Worm (Caenorhabditis elegans): Measurements from ENCODE around the gene srr-7.
A peak's percentile ranks its signal among the peaks of the same experiment; 100 is the strongest.

The srr-7 gene

DNA sequence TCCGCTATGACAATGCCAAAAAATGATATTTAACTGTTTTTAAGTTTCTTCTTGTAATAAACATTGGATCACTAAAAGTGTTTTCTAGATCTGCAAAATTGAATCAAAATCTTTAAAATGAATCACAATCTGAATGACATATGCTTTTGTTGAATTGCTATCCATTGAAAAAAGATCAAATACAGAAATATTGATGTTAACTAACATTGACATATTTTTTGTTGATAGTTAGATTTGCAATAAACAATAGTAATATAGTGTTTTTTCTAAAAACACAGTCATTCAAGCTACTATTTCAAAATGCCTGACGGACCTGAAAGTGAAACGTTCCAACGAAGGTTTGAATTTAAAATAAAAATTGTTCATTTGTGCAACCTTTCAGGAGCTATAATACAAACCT lies 22.6 kb downstream of the srr-7 start, which contains the start of gene T09F5.2:
T09F5.2 (plus strand) TSS at position 301 of the 400 bp plus-strand sequence.
- no peak for TF ChIP-seq elt-2 (tag; optimal IDR thresholded peaks at IDR 0.05)
- TF ChIP-seq sup-37 (GFP tag; optimal IDR thresholded peaks at IDR 0.05): no peak
- no peak for TF ChIP-seq snpc-4 (tag; optimal IDR thresholded peaks at IDR 0.05)
- TF ChIP-seq dpl-1 (GFP tag; optimal IDR thresholded peaks at IDR 0.05): no peak
- TF ChIP-seq nhr-47 (tag; optimal IDR thresholded peaks at IDR 0.05): no peak

ce11 chrV:15152010-15152409 lies 24.0 kb downstream of the srr-7 start:
- TF ChIP-seq sptf-1 (tag; optimal IDR thresholded peaks at IDR 0.05): no peak
- no peak for TF ChIP-seq efl-1 (optimal IDR thresholded peaks at IDR 0.05)
- peak in 1 of 2 experiments; percentile 72 for TF ChIP-seq efl-1 (GFP tag; optimal IDR thresholded peaks at IDR 0.05 in 1 of 2)

DNA sequence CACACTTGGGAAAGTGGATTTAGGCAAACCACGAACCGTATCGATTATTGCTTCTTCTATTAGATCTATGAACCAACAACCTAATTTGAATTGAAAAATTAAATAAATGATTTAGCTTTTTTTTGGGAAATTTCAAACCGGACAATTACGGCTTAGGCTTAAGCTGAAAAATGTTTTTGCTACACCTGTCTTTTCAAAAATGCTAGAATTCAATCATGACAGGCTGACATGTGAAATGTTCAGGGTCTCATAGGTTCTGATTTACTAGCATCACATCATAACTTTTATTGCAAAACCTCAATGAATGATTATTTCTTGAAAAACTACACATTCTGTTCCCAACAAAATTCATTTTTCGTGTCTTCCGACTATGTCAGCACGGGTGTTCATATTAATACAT lies 25.2 kb downstream of the srr-7 start, which contains the start of gene srh-55:
srh-55 (plus strand) TSS at position 301 of the 400 bp plus-strand sequence.
- no peak for TF ChIP-seq lin-39 (tag; optimal IDR thresholded peaks at IDR 0.05)
- no peak for TF ChIP-seq efl-1 (optimal IDR thresholded peaks at IDR 0.05)
- peak in 1 of 2 experiments; percentile 40 for TF ChIP-seq efl-1 (GFP tag; optimal IDR thresholded peaks at IDR 0.05 in 1 of 2)
- TF ChIP-seq zip-4 (GFP tag; optimal IDR thresholded peaks at IDR 0.05): no peak
- TF ChIP-seq F16B12.6 (tag; optimal IDR thresholded peaks at IDR 0.05): no peak
- TF ChIP-seq nhr-12 (tag; optimal IDR thresholded peaks at IDR 0.05): no peak

DNA sequence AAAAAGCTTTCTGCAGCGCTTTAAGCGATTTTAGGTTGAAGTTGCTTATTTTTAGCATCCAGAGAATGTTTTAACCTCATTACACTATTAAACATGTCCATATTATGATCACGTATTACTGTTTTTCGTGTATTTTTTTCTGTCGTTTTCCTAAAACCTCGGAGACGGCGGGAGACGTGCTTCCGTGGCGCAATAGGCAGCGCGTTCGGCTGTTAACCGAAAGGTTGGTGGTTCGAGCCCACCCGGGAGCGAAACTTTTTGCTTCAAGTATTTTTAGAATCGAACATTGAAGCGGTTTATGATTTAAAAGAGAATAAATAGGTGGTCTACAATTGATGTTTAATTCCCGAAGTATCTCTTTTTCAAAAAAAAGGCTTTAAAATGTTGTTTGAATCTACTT lies 28.4 kb downstream of the srr-7 start:
- no peak for TF ChIP-seq mef-2 (tag; optimal IDR thresholded peaks at IDR 0.05)
- no peak for TF ChIP-seq skn-1 (tag; optimal IDR thresholded peaks at IDR 0.05)
- no peak for TF ChIP-seq zag-1 (tag; optimal IDR thresholded peaks at IDR 0.05)
- TF ChIP-seq snu-23 (GFP tag; optimal IDR thresholded peaks at IDR 0.05): no peak
- TF ChIP-seq Y116A8C.19 (tag; optimal IDR thresholded peaks at IDR 0.05; ENCODE audit: borderline replicate concordance): no peak
- no peak for TF ChIP-seq zip-4 (GFP tag; optimal IDR thresholded peaks at IDR 0.05)

DNA sequence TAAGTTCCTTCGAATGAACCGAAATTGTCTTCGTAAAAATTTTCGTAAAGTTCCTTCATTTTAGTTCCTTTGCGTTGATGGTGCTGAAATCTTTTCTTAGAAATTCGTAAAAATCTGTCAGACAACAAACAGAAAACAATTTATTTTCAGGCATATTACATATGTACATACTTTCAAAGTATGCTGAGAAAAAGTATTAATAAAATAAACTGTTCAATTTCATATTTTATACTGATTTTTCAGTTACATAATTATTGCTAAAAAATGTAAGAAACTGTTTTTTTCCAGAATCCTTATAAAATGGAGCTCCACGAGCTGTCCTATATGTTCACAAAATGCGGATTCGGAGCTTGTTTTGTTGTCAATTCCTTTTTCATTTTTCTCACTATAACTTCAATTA lies 30.6 kb downstream of the srr-7 start, which contains the start of gene str-45:
str-45 (plus strand) TSS at position 301 of the 400 bp plus-strand sequence.
- TF ChIP-seq nhr-90 (tag; optimal IDR thresholded peaks at IDR 0.05; ENCODE audit: poor library complexity): no peak
- TF ChIP-seq dpl-1 (GFP tag; optimal IDR thresholded peaks at IDR 0.05): no peak
- no peak for TF ChIP-seq efl-1 (optimal IDR thresholded peaks at IDR 0.05)
- peak in 1 of 2 experiments; percentile 50 for TF ChIP-seq efl-1 (GFP tag; optimal IDR thresholded peaks at IDR 0.05 in 1 of 2)
- no peak for TF ChIP-seq aly-2 (tag; optimal IDR thresholded peaks at IDR 0.05)
- TF ChIP-seq nhr-84 (tag; optimal IDR thresholded peaks at IDR 0.05): no peak

ce11 chrV:15162697-15163096 lies 34.6 kb downstream of the srr-7 start, which contains the start of gene srz-11:
srz-11 (plus strand) TSS chrV:15163082.
- no peak for TF ChIP-seq unc-62 (GFP tag; optimal IDR thresholded peaks at IDR 0.05)
- TF ChIP-seq fkh-8 (tag; optimal IDR thresholded peaks at IDR 0.05): peak; percentile 24
- peak; percentile 100 for TF ChIP-seq hlh-4 (tag; optimal IDR thresholded peaks at IDR 0.05)
- TF ChIP-seq hpl-2 (GFP tag; optimal IDR thresholded peaks at IDR 0.05): no peak
- TF ChIP-seq nhr-47 (tag; optimal IDR thresholded peaks at IDR 0.05): peak; percentile 10
- no peak for TF ChIP-seq lin-15B (tag; optimal IDR thresholded peaks at IDR 0.05)

ce11 chrV:15168018-15168417 lies 40.0 kb downstream of the srr-7 start:
- TF ChIP-seq nhr-85 (tag) (peak; percentile 65), nhr-20 (tag; optimal IDR thresholded peaks at IDR 0.05) (peak; percentile 81), lin-35 (GFP tag; optimal IDR thresholded peaks at IDR 0.05) (peak in 1 of 2 experiments; percentile 24), snu-23 (GFP tag; optimal IDR thresholded peaks at IDR 0.05) (peak; percentile 28)

DNA sequence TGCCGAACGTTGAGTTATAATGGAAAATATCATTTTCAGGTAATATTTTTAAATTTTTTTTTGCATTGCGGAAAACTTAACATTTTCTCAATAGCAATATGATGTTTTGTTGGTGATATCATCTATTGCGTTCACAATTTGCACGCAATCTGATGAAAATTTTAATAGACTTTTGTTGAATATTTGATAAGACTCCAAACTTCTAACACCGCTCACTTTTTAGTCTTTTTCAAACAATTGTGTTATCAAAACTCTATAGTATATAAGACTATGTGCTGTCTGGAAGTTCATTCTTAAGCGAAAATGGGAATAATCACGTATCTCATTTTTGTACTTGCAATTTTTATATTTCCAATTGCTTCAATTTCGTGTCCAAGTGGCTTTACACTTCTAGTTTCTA lies 47.4 kb downstream of the srr-7 start, which contains the start of gene clec-47:
clec-47 (plus strand) TSS at position 301 of the 400 bp plus-strand sequence.
- no peak for TF ChIP-seq snpc-4 (tag; optimal IDR thresholded peaks at IDR 0.05)
- no peak for TF ChIP-seq C16A3.4 (tag; optimal IDR thresholded peaks at IDR 0.05)
- TF ChIP-seq nhr-77 (tag; optimal IDR thresholded peaks at IDR 0.05): no peak
- no peak for TF ChIP-seq sox-4 (tag; optimal IDR thresholded peaks at IDR 0.05)
- no peak for TF ChIP-seq mdl-1 (tag; optimal IDR thresholded peaks at IDR 0.05)
- no peak for TF ChIP-seq pqm-1 (tag; optimal IDR thresholded peaks at IDR 0.05)
- TF ChIP-seq snu-23 (GFP tag; optimal IDR thresholded peaks at IDR 0.05): no peak
- TF ChIP-seq nhr-47 (tag; optimal IDR thresholded peaks at IDR 0.05): no peak
- no peak for TF ChIP-seq sup-37 (GFP tag; optimal IDR thresholded peaks at IDR 0.05)
- TF ChIP-seq fkh-10 (GFP tag; optimal IDR thresholded peaks at IDR 0.05): no peak
- no peak for TF ChIP-seq hlh-17 (GFP tag; optimal IDR thresholded peaks at IDR 0.05; ENCODE audit: borderline replicate concordance)
- TF ChIP-seq hlh-4 (tag; optimal IDR thresholded peaks at IDR 0.05): no peak
- no peak for TF ChIP-seq dsc-1 (tag; optimal IDR thresholded peaks at IDR 0.05)
- no peak for TF ChIP-seq pax-3 (tag; optimal IDR thresholded peaks at IDR 0.05)
